Worm (Caenorhabditis elegans) whole organism, L1 larva: Measurements from ENCODE around the gene slc-17.3.

Experiments
- alr-1 ChIP-seq: fragments of 200-800 bp; sonication (Bioruptor generic); optimal IDR thresholded peaks from 2 replicates; lab custom pipeline; 2018; ENCODE audit warnings: borderline replicate concordance, mild to moderate bottlenecking, missing genetic modification characterization, missing compliant biosample characterization
- lin-39 ChIP-seq: fragments of 150-350 bp; optimal IDR thresholded peaks from 2 replicates; lab custom pipeline; 2014; ENCODE audit warnings: missing biosample characterization, missing genetic modification reagents, missing genetic modification characterization
- nhr-77 ChIP-seq: fragments of 150-350 bp; optimal IDR thresholded peaks from 2 replicates; lab custom pipeline; 2014; ENCODE audit warnings: missing biosample characterization, missing genetic modification characterization
- pqm-1 ChIP-seq: sonication (generic microtip); optimal IDR thresholded peaks from 3 replicates; lab custom pipeline; 2017; ENCODE audit warnings: missing biosample characterization, missing genetic modification characterization
- skn-1 ChIP-seq: fragments of 150-350 bp; optimal IDR thresholded peaks from 2 replicates; lab custom pipeline; 2014; ENCODE audit warnings: missing biosample characterization, missing genetic modification characterization

DNA sequence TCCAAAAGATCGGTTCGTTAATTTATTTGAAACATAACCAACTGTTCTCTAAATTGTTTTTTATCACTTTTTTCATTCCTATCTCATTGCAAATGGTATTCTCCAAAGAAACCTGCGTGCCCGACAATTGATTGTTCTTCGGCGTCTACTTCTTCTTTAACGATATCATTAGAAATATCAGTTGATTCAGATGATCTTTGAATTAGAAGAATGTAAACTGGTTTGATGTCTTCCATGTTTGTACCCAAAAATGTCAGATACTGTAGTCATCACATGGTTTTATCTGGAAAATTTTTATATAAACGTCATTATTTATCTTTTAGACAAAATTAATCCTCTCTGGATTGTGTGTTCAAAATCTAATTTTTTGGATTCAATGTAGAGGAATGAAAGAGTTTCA, 32.6 kb upstream of the slc-17.3 start:
- no peak for TF ChIP-seq pqm-1 (tag; lab: Kevin White, UChicago)
- no peak for TF ChIP-seq skn-1 (tag; lab: Kevin White, UChicago)
- no peak for TF ChIP-seq alr-1 (tag; lab: Kevin White, UChicago)
- TF ChIP-seq nhr-77 (tag; lab: Kevin White, UChicago), result no peak
- no peak for TF ChIP-seq lin-39 (tag; lab: Kevin White, UChicago)
